Worm (Caenorhabditis elegans) whole organism, L2 larva: Measurements from ENCODE around the gene dap-3.
A peak's percentile ranks its signal among the peaks of the same experiment; 100 is the strongest.

Source experiments
- F13H6.1 ChIP-seq: sonication (generic microtip); optimal IDR thresholded peaks from 2 replicates; lab custom pipeline; 2016; ENCODE audit warnings: missing genetic modification characterization, missing compliant biosample characterization
- Y55F3AM.14 ChIP-seq: fragments of 200-800 bp; sonication (Bioruptor generic); optimal IDR thresholded peaks from 2 replicates; lab custom pipeline; 2018; ENCODE audit warnings: mild to moderate bottlenecking, missing genetic modification characterization, missing compliant biosample characterization
- aly-2 ChIP-seq: fragments of 150-350 bp; optimal IDR thresholded peaks from 2 replicates; lab custom pipeline; 2014; ENCODE audit warnings: missing biosample characterization, missing genetic modification characterization
- ama-1 ChIP-seq: fragments of 150-350 bp; optimal IDR thresholded peaks from 2 replicates; lab custom pipeline; 2018; ENCODE audit warnings: inconsistent platforms
- blmp-1 ChIP-seq: sonication (generic microtip); optimal IDR thresholded peaks from 2 replicates; lab custom pipeline; 2017; ENCODE audit warnings: missing genetic modification characterization, mild to moderate bottlenecking, missing compliant biosample characterization, antibody characterized with exemption, moderate library complexity; ENCODE audit not compliant: insufficient read depth
- ceh-16 ChIP-seq: fragments of 150-350 bp; optimal IDR thresholded peaks from 2 replicates; lab custom pipeline; 2014; ENCODE audit warnings: missing biosample characterization, missing genetic modification characterization
- ceh-82 ChIP-seq: fragments of 150-350 bp; optimal IDR thresholded peaks from 2 replicates; lab custom pipeline; 2014; ENCODE audit warnings: missing biosample characterization, missing genetic modification characterization
- crh-2 ChIP-seq: sonication (generic microtip); optimal IDR thresholded peaks from 2 replicates; lab custom pipeline; 2017; ENCODE audit warnings: missing biosample characterization, missing genetic modification characterization
- fos-1 ChIP-seq: fragments of 150-350 bp; optimal IDR thresholded peaks from 2 replicates; lab custom pipeline; 2014; ENCODE audit warnings: missing biosample characterization, missing genetic modification characterization
- lin-11 ChIP-seq: fragments of 150-350 bp; sonication (generic microtip); optimal IDR thresholded peaks from 2 replicates; lab custom pipeline; 2014; ENCODE audit warnings: missing biosample characterization, missing genetic modification characterization, inconsistent platforms, mixed read lengths
- lin-13 ChIP-seq: fragments of 150-350 bp; optimal IDR thresholded peaks from 2 replicates; lab custom pipeline; 2014; ENCODE audit warnings: missing biosample characterization, missing genetic modification reagents, missing genetic modification characterization
- lsy-2 ChIP-seq, 2 experiments: fragments of 150-350 bp in 1 of 2; sonication (generic microtip) in 1 of 2; optimal IDR thresholded peaks; 2 replicates each; lab custom pipeline; 2014 to 2017; ENCODE audit warnings: missing biosample characterization in 2 of 2, missing genetic modification characterization in 2 of 2
- mab-5 ChIP-seq: fragments of 150-350 bp; optimal IDR thresholded peaks from 2 replicates; lab custom pipeline; 2014; ENCODE audit warnings: missing biosample characterization, missing genetic modification characterization
- mbf-1 ChIP-seq: sonication (generic microtip); optimal IDR thresholded peaks from 2 replicates; lab custom pipeline; 2017; ENCODE audit warnings: missing biosample characterization, missing genetic modification characterization
- mdl-1 ChIP-seq, 2 experiments: fragments of 150-350 bp in 1 of 2; sonication (generic microtip) in 1 of 2; optimal IDR thresholded peaks; 2 replicates each; lab custom pipeline; 2017; ENCODE audit warnings: missing biosample characterization in 2 of 2, missing genetic modification characterization in 2 of 2
- nhr-11 ChIP-seq: fragments of 150-350 bp; optimal IDR thresholded peaks from 2 replicates; lab custom pipeline; 2014; ENCODE audit warnings: missing biosample characterization, missing genetic modification characterization
- nhr-129 ChIP-seq: fragments of 150-350 bp; optimal IDR thresholded peaks from 2 replicates; lab custom pipeline; 2014; ENCODE audit warnings: missing biosample characterization, missing genetic modification characterization
- nhr-23 ChIP-seq: fragments of 150-350 bp; optimal IDR thresholded peaks from 2 replicates; lab custom pipeline; 2014; ENCODE audit warnings: missing biosample characterization, missing genetic modification reagents, missing genetic modification characterization
- nhr-25 ChIP-seq: fragments of 150-350 bp; sonication (generic microtip); optimal IDR thresholded peaks from 3 replicates; lab custom pipeline; 2014; ENCODE audit warnings: missing biosample characterization, missing genetic modification characterization
- nhr-6 ChIP-seq: fragments of 150-350 bp; optimal IDR thresholded peaks from 2 replicates; lab custom pipeline; 2014; ENCODE audit warnings: missing biosample characterization, missing genetic modification characterization
- nhr-77 ChIP-seq: fragments of 150-350 bp; optimal IDR thresholded peaks from 2 replicates; lab custom pipeline; 2014; ENCODE audit warnings: missing biosample characterization, missing genetic modification characterization
- peb-1 ChIP-seq: fragments of 150-350 bp; optimal IDR thresholded peaks from 2 replicates; lab custom pipeline; 2014; ENCODE audit warnings: missing biosample characterization, missing genetic modification characterization
- sem-4 ChIP-seq: fragments of 150-350 bp; optimal IDR thresholded peaks from 2 replicates; lab custom pipeline; 2014; ENCODE audit warnings: missing biosample characterization, missing genetic modification reagents, missing genetic modification characterization
- skn-1 ChIP-seq: sonication (generic microtip); optimal IDR thresholded peaks from 2 replicates; lab custom pipeline; 2017; ENCODE audit warnings: missing biosample characterization, missing genetic modification characterization
- sma-3 ChIP-seq: sonication (generic microtip); optimal IDR thresholded peaks from 2 replicates; lab custom pipeline; 2016; ENCODE audit warnings: missing genetic modification reagents, missing genetic modification characterization, missing compliant biosample characterization
- sma-9 ChIP-seq, 2 experiments: fragments of 150-350 bp in 1 of 2; sonication (generic microtip) in 1 of 2; optimal IDR thresholded peaks; 2 replicates each; lab custom pipeline; 2014 to 2016; ENCODE audit warnings: missing genetic modification characterization in 2 of 2, mild to moderate bottlenecking in 1 of 2, missing biosample characterization in 1 of 2, missing compliant biosample characterization in 1 of 2, missing genetic modification reagents in 1 of 2, moderate library complexity in 1 of 2
- snpc-4 ChIP-seq: fragments of 150-350 bp; optimal IDR thresholded peaks from 2 replicates; lab custom pipeline; 2014; ENCODE audit warnings: missing biosample characterization, missing genetic modification characterization
- unc-39 ChIP-seq: fragments of 150-350 bp; optimal IDR thresholded peaks from 2 replicates; lab custom pipeline; 2014; ENCODE audit warnings: missing biosample characterization, missing genetic modification characterization
- unc-55 ChIP-seq: fragments of 150-350 bp; sonication (generic microtip); optimal IDR thresholded peaks from 3 replicates; lab custom pipeline; 2014; ENCODE audit warnings: missing biosample characterization, missing genetic modification reagents, missing genetic modification characterization
- unc-62 ChIP-seq: fragments of 150-350 bp; optimal IDR thresholded peaks from 2 replicates; lab custom pipeline; 2014; ENCODE audit warnings: missing biosample characterization, missing genetic modification reagents, missing genetic modification characterization
- zag-1 ChIP-seq: fragments of 150-350 bp; optimal IDR thresholded peaks from 2 replicates; lab custom pipeline; 2014; ENCODE audit warnings: missing biosample characterization, missing genetic modification characterization
- ztf-1 ChIP-seq: fragments of 200-800 bp; sonication (Bioruptor generic); conservative IDR thresholded peaks from 2 replicates; pipeline ENCODE4 v1.3.6; 2022; ENCODE audit warnings: missing genetic modification characterization, missing compliant biosample characterization
- ztf-11 ChIP-seq: sonication (generic microtip); optimal IDR thresholded peaks from 2 replicates; lab custom pipeline; 2017; ENCODE audit warnings: missing biosample characterization, missing genetic modification characterization
- ztf-4 ChIP-seq: fragments of 150-350 bp; optimal IDR thresholded peaks from 2 replicates; lab custom pipeline; 2014; ENCODE audit warnings: missing biosample characterization, missing genetic modification characterization

The dap-3 gene

ce11 chrII:10541923-10542486, 38.9 kb upstream of the dap-3 start, which contains the start of gene pro-1 (continued):
- TF ChIP-seq lin-11 (no peak), ama-1 (lab: Kevin White, UChicago) (peak; percentile 97), nhr-23 (tag; lab: Kevin White, UChicago) (no peak), mbf-1 (peak; percentile 25), sma-9 (GFP tag; optimal IDR thresholded peaks at IDR 0.05; lab: Kevin White, UChicago) (peak; percentile 79), sma-9 (tag; optimal IDR thresholded peaks at IDR 0.05; lab: Kevin White, UChicago) (no peak), ztf-11 (no peak), aly-2 (tag; lab: Kevin White, UChicago) (no peak), ztf-1 (GFP tag; lab: Robert Waterston, UW) (no peak), lsy-2 (tag; optimal IDR thresholded peaks at IDR 0.05; lab: Kevin White, UChicago) (peak; percentile 28 to 89), zag-1 (tag; lab: Kevin White, UChicago) (peak; percentile 29), snpc-4 (tag; lab: Kevin White, UChicago) (no peak), unc-39 (tag; lab: Kevin White, UChicago) (no peak)

DNA sequence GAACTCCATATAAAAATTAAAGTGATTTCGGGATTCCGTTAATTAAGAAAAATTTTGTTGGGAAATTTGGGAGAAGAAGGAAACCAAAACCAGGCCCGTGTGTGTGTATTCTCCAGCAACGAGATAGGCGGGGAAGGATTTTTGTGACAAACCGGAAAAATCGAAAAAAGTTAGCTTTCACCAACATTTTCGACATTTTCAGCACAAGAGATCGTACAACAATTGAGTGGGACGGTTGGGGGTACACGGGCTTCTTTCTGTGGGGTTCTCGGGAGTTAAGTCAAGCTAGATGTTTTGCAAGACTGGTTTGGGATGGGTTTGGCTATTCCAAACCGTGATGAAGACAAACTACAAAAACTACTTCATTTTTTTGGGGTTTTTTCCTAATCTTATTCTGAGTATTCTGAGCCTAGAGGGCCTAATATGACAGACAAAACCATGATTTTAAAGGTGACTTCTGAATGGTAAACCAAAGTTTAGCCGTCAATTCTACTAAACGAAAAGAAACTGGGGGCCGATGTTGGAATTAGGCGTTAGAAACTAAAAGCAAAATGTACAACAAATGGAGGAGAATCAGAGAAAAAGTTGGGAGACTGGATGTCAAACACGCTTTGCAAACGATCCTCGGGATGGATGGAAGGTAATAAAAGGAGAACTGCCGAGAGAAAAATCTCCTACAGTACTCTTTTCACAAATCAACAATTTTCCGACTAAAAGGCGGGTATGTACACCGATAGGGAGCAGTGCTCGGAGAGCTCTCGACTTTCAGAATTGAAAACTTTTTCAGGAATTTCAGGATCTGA, 38.1 kb upstream of the dap-3 start:
- TF ChIP-seq aly-2 (tag; lab: Kevin White, UChicago) (no peak), mab-5 (tag; lab: Kevin White, UChicago) (no peak), sem-4 (tag; lab: Kevin White, UChicago) (no peak), ama-1 (lab: Kevin White, UChicago) (peak; percentile 92), Y55F3AM.14 (GFP tag; lab: Kevin White, UChicago) (peak; percentile 64), skn-1 (tag; lab: Kevin White, UChicago) (no peak), unc-62 (GFP tag; lab: Kevin White, UChicago) (no peak), ceh-16 (no peak), nhr-77 (tag; lab: Kevin White, UChicago) (no peak), sma-3 (GFP tag; lab: Kevin White, UChicago) (no peak), snpc-4 (tag; lab: Kevin White, UChicago) (no peak), fos-1 (no peak), lsy-2 (tag; optimal IDR thresholded peaks at IDR 0.05; lab: Kevin White, UChicago) (peak; percentile 6 to 20), mbf-1 (no peak), zag-1 (tag; lab: Kevin White, UChicago) (no peak), peb-1 (tag; lab: Kevin White, UChicago) (no peak), F13H6.1 (tag; lab: Kevin White, UChicago) (no peak), nhr-129 (tag; lab: Kevin White, UChicago) (peak; percentile 34), ztf-4 (tag; lab: Kevin White, UChicago) (peak; percentile 11), nhr-23 (tag; lab: Kevin White, UChicago) (no peak), lin-13 (no peak), crh-2 (tag; lab: Kevin White, UChicago) (no peak), nhr-11 (tag; lab: Kevin White, UChicago) (no peak), nhr-6 (tag; lab: Kevin White, UChicago) (peak; percentile 32), blmp-1 (tag; lab: Kevin White, UChicago) (peak; percentile 7), ceh-82 (no peak)

DNA sequence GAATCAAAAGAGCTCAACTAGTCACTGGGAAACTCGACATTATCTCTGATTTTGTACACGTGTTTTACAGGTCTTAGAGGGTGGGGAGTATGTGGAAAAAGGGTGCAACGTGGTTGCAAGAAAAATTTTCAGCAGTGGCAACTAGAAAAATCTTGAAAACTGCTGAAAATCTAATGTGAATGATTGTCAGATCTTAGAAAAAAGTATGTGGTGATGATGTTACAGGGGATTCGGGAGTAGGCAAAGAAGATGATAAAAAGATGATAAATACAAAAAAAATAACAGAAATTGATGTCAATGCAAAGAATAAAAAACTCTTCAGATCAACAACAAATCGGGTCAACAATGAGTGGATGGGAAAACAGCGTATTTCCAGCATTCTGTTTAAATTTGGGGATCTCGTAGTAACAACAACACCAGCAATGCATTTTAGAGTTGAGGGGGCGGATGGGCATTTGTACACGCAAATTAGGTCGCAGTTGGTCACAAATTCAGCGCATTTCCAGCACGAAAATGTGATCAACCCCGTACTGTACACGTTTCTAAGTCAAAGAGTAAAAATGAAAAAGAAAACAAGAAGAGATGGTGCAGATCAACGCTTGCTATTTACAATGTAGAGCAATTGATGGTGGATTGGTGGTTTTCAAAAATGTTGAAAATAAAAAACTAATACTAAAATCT, 37.3 kb upstream of the dap-3 start:
- peak; percentile 1 for TF ChIP-seq crh-2 (tag; lab: Kevin White, UChicago)
- no peak for TF ChIP-seq mdl-1 (tag; optimal IDR thresholded peaks at IDR 0.05; lab: Kevin White, UChicago)
- TF ChIP-seq sma-3 (GFP tag; lab: Kevin White, UChicago): peak; percentile 36
- no peak for TF ChIP-seq unc-55
- peak; percentile 35 for TF ChIP-seq sma-9 (GFP tag; optimal IDR thresholded peaks at IDR 0.05; lab: Kevin White, UChicago)
- TF ChIP-seq sma-9 (tag; optimal IDR thresholded peaks at IDR 0.05; lab: Kevin White, UChicago): no peak
- peak; percentile 28 for TF ChIP-seq nhr-25 (tag; lab: Kevin White, UChicago)
